Fruit fly (Drosophila melanogaster): ENCODE data around the gene CG11857.

CG11857 gene

dm6 chr3R:25258628-25259240 is at the start of gene CG11857:
CG11857 (plus strand) TSS chr3R:25258898.
- TF ChIP-seq psq (optimal IDR thresholded peaks at IDR 0.05) = no peak
- no peak for TF ChIP-seq Myc (optimal IDR thresholded peaks at IDR 0.05)
- no peak for TF ChIP-seq insv (optimal IDR thresholded peaks at IDR 0.05)

- no peak for TF ChIP-seq Sin3A (optimal IDR thresholded peaks at IDR 0.05)
- no peak for TF ChIP-seq Myc (optimal IDR thresholded peaks at IDR 0.05)
- TF ChIP-seq h (optimal IDR thresholded peaks at IDR 0.05) = no peak
- TF ChIP-seq ttk (optimal IDR thresholded peaks at IDR 0.05) = no peak
- no peak for TF ChIP-seq psq (optimal IDR thresholded peaks at IDR 0.05)
- TF ChIP-seq insv (optimal IDR thresholded peaks at IDR 0.05) = no peak
Measured at dm6 chr3R:25209207-25209606, 49.5 kb upstream of the CG11857 start.

dm6 chr3R:25215123-25215522 is 43.6 kb upstream of the CG11857 start, which contains the start of gene Saysd1:
Saysd1 (minus strand) TSS chr3R:25215188.
- no peak for TF ChIP-seq Myc (optimal IDR thresholded peaks at IDR 0.05)
- TF ChIP-seq Sin3A (optimal IDR thresholded peaks at IDR 0.05) = no peak
- TF ChIP-seq psq (optimal IDR thresholded peaks at IDR 0.05) = no peak
- no peak for TF ChIP-seq ttk (optimal IDR thresholded peaks at IDR 0.05)
- TF ChIP-seq h (optimal IDR thresholded peaks at IDR 0.05) = no peak
- no peak for TF ChIP-seq insv (optimal IDR thresholded peaks at IDR 0.05)

dm6 chr3R:25215997-25216396 is 42.7 kb upstream of the CG11857 start, which contains the start of gene CG31106:
CG31106 (plus strand) TSS chr3R:25216297.
- TF ChIP-seq insv (optimal IDR thresholded peaks at IDR 0.05) (no peak), ttk (optimal IDR thresholded peaks at IDR 0.05) (no peak), psq (optimal IDR thresholded peaks at IDR 0.05) (no peak), Sin3A (optimal IDR thresholded peaks at IDR 0.05) (no peak), h (optimal IDR thresholded peaks at IDR 0.05) (no peak), Myc (optimal IDR thresholded peaks at IDR 0.05) (no peak)

- TF ChIP-seq ttk (optimal IDR thresholded peaks at IDR 0.05) (no peak), h (optimal IDR thresholded peaks at IDR 0.05) (no peak)
Measured at dm6 chr3R:25219018-25219417, 39.7 kb upstream of the CG11857 start, which contains the start of gene CG31103. CG31103 (plus strand) TSS chr3R:25219318.

- TF ChIP-seq h (optimal IDR thresholded peaks at IDR 0.05) (no peak), insv (optimal IDR thresholded peaks at IDR 0.05) (no peak), Sin3A (optimal IDR thresholded peaks at IDR 0.05) (no peak), psq (optimal IDR thresholded peaks at IDR 0.05) (no peak), Myc (optimal IDR thresholded peaks at IDR 0.05) (no peak)
Measured at dm6 chr3R:25221203-25221807, 37.4 kb upstream of the CG11857 start, which contains the start of gene Alg9. Alg9 (plus strand) TSS chr3R:25221589.

dm6 chr3R:25225483-25225882 is 33.2 kb upstream of the CG11857 start:
- TF ChIP-seq psq (optimal IDR thresholded peaks at IDR 0.05) (no peak), Sin3A (optimal IDR thresholded peaks at IDR 0.05) (no peak)

dm6 chr3R:25232271-25232989 is 26.3 kb upstream of the CG11857 start, which contains the start of gene Cad96Cb:
Cad96Cb (minus strand) TSS chr3R:25232321.
- no peak for TF ChIP-seq ttk (optimal IDR thresholded peaks at IDR 0.05)
- TF ChIP-seq psq (optimal IDR thresholded peaks at IDR 0.05) = no peak
- no peak for TF ChIP-seq Myc (optimal IDR thresholded peaks at IDR 0.05)
- no peak for TF ChIP-seq insv (optimal IDR thresholded peaks at IDR 0.05)
- no peak for TF ChIP-seq Sin3A (optimal IDR thresholded peaks at IDR 0.05)
- TF ChIP-seq h (optimal IDR thresholded peaks at IDR 0.05) = no peak

- TF ChIP-seq Myc (optimal IDR thresholded peaks at IDR 0.05) = no peak
- TF ChIP-seq Sin3A (optimal IDR thresholded peaks at IDR 0.05) = no peak
- no peak for TF ChIP-seq ttk (optimal IDR thresholded peaks at IDR 0.05)
- TF ChIP-seq psq (optimal IDR thresholded peaks at IDR 0.05) = no peak
- no peak for TF ChIP-seq insv (optimal IDR thresholded peaks at IDR 0.05)
- no peak for TF ChIP-seq h (optimal IDR thresholded peaks at IDR 0.05)
Measured at dm6 chr3R:25235362-25235761, 23.3 kb upstream of the CG11857 start, which contains the start of gene Sil1. Sil1 (minus strand) TSS chr3R:25235529.

dm6 chr3R:25236121-25236520 is 22.6 kb upstream of the CG11857 start:
- TF ChIP-seq insv (optimal IDR thresholded peaks at IDR 0.05) (no peak), h (optimal IDR thresholded peaks at IDR 0.05) (no peak), ttk (optimal IDR thresholded peaks at IDR 0.05) (no peak), psq (optimal IDR thresholded peaks at IDR 0.05) (no peak), Sin3A (optimal IDR thresholded peaks at IDR 0.05) (no peak), Myc (optimal IDR thresholded peaks at IDR 0.05) (no peak)

- TF ChIP-seq Myc (optimal IDR thresholded peaks at IDR 0.05) (no peak), h (optimal IDR thresholded peaks at IDR 0.05) (no peak), ttk (optimal IDR thresholded peaks at IDR 0.05) (no peak), Sin3A (optimal IDR thresholded peaks at IDR 0.05) (no peak), psq (optimal IDR thresholded peaks at IDR 0.05) (no peak), insv (optimal IDR thresholded peaks at IDR 0.05) (no peak)
Measured at dm6 chr3R:25237314-25237713, 21.4 kb upstream of the CG11857 start, which contains the start of gene Jhbp7. Jhbp7 (plus strand) TSS chr3R:25237614.

Measured in Kc167 (cell line).